Worm (Caenorhabditis elegans) whole organism, L1 larva: ENCODE measurements around the gene nhr-232.

Experiments
- ceh-82 ChIP-seq, 3 experiments: fragments of 150-350 bp in 1 of 3; sonication (generic microtip) in 2 of 3; optimal IDR thresholded peaks; 2 replicates each; lab custom pipeline; 2014 to 2017; ENCODE audit warnings: missing biosample characterization in 3 of 3, missing genetic modification characterization in 3 of 3
- ces-1 ChIP-seq: fragments of 150-350 bp; optimal IDR thresholded peaks from 2 replicates; lab custom pipeline; 2014; ENCODE audit warnings: missing biosample characterization, missing genetic modification reagents, missing genetic modification characterization
- efl-1 ChIP-seq, 4 experiments: fragments of 150-350 bp; optimal IDR thresholded peaks in 3 of 4; peaks in 1 of 4; 1 replicate in 1 of 4; 2 replicates in 3 of 4; lab custom pipeline; 2014; ENCODE audit warnings: missing biosample characterization in 2 of 4, missing genetic modification characterization in 2 of 4, missing genetic modification reagents in 2 of 4
- egl-27 ChIP-seq, 2 experiments: fragments of 150-350 bp in 1 of 2; sonication (generic microtip); optimal IDR thresholded peaks; 3 replicates each; lab custom pipeline; 2017 to 2018; ENCODE audit warnings: missing biosample characterization in 2 of 2, missing genetic modification characterization in 2 of 2, missing genetic modification reagents in 2 of 2
- elt-3 ChIP-seq, 6 experiments: fragments of 150-350 bp in 1 of 6; sonication (generic microtip); optimal IDR thresholded peaks; 2 replicates each; lab custom pipeline; 2017 to 2018; ENCODE audit warnings: missing biosample characterization in 6 of 6, missing genetic modification characterization in 6 of 6, inconsistent platforms in 1 of 6
- mep-1 ChIP-seq: fragments of 150-350 bp; optimal IDR thresholded peaks from 2 replicates; lab custom pipeline; 2014; ENCODE audit warnings: missing biosample characterization, missing genetic modification characterization
- nhr-71 ChIP-seq: sonication (generic microtip); optimal IDR thresholded peaks from 2 replicates; lab custom pipeline; 2016; ENCODE audit warnings: mild to moderate bottlenecking, missing genetic modification characterization, moderate library complexity, missing compliant biosample characterization
- nhr-77 ChIP-seq: fragments of 150-350 bp; optimal IDR thresholded peaks from 2 replicates; lab custom pipeline; 2014; ENCODE audit warnings: missing biosample characterization, missing genetic modification characterization
- pqm-1 ChIP-seq: sonication (generic microtip); optimal IDR thresholded peaks from 3 replicates; lab custom pipeline; 2017; ENCODE audit warnings: missing biosample characterization, missing genetic modification characterization
- unc-130 ChIP-seq: fragments of 150-350 bp; optimal IDR thresholded peaks from 2 replicates; lab custom pipeline; 2017; ENCODE audit warnings: missing biosample characterization, missing genetic modification characterization, inconsistent platforms
- unc-86 ChIP-seq: sonication (generic microtip); optimal IDR thresholded peaks from 2 replicates; lab custom pipeline; 2016; ENCODE audit warnings: missing genetic modification characterization, missing compliant biosample characterization
- vab-15 ChIP-seq: sonication (generic microtip); optimal IDR thresholded peaks from 2 replicates; lab custom pipeline; 2017; ENCODE audit warnings: missing genotype, mild to moderate bottlenecking, missing genetic modification characterization, missing compliant biosample characterization
- ztf-11 ChIP-seq, 2 experiments: sonication (generic microtip); optimal IDR thresholded peaks; 2 replicates each; lab custom pipeline; 2016 to 2017; ENCODE audit warnings: missing genetic modification characterization in 2 of 2, missing biosample characterization in 1 of 2, missing compliant biosample characterization in 1 of 2

ce11 chrV:10275619-10276018, 19.6 kb downstream of the nhr-232 start, which contains the start of gene Y22F5A.11:
- no peak for TF ChIP-seq mep-1 (tag; lab: Kevin White, UChicago)
- TF ChIP-seq efl-1 (optimal IDR thresholded peaks at IDR 0.05; lab: Kevin White, UChicago): no peak
- TF ChIP-seq efl-1 (GFP tag; optimal IDR thresholded peaks at IDR 0.05 in 1 of 2; lab: Kevin White, UChicago): no peak
- no peak for TF ChIP-seq elt-3 (tag; optimal IDR thresholded peaks at IDR 0.05; lab: Kevin White, UChicago)
- TF ChIP-seq ces-1 (GFP tag; lab: Kevin White, UChicago): no peak
- no peak for TF ChIP-seq egl-27 (tag; optimal IDR thresholded peaks at IDR 0.05; lab: Kevin White, UChicago)
- no peak for TF ChIP-seq vab-15 (tag; lab: Kevin White, UChicago)
- TF ChIP-seq unc-86 (tag; lab: Kevin White, UChicago): no peak
- TF ChIP-seq nhr-71: no peak
- TF ChIP-seq unc-130 (tag; lab: Kevin White, UChicago): no peak
- TF ChIP-seq nhr-77: no peak
- no peak for TF ChIP-seq ceh-82 (tag; optimal IDR thresholded peaks at IDR 0.05; lab: Kevin White, UChicago)
- TF ChIP-seq ztf-11 (tag; optimal IDR thresholded peaks at IDR 0.05; lab: Kevin White, UChicago): no peak
- TF ChIP-seq pqm-1 (tag; lab: Kevin White, UChicago): no peak
